Worm (Caenorhabditis elegans): ENCODE measurements around the gene nhr-13.

- TF ChIP-seq ztf-29 (GFP tag; IDR thresholded peaks at IDR 0.05) (no peak), klf-2 (GFP tag; conservative IDR thresholded peaks at IDR 0.05) (no peak), tab-1 (GFP tag; IDR thresholded peaks at IDR 0.05) (no peak), T22C8.4 (GFP tag; IDR thresholded peaks at IDR 0.05) (no peak), med-1 (GFP tag; optimal IDR thresholded peaks at IDR 0.05; ENCODE audit: insufficient read depth) (no peak), flt-1 (GFP tag; IDR thresholded peaks at IDR 0.05) (no peak), ref-1 (GFP tag; conservative IDR thresholded peaks at IDR 0.05) (no peak)
These were observed 1.2 kb upstream of the nhr-13 start, which contains the start of gene srbc-42 for ce11 chrV:2191122-2191521.

Data from whole organism, midembryonic.